Worm (Caenorhabditis elegans) whole organism, L4 larva: ENCODE results near the gene C27B7.9.

Source experiments
- F37D6.2 ChIP-seq: sonication (generic microtip); optimal IDR thresholded peaks from 2 replicates; lab custom pipeline; 2016; ENCODE audit warnings: mild to moderate bottlenecking, missing genetic modification characterization, missing compliant biosample characterization
- dve-1 ChIP-seq: sonication (generic microtip); optimal IDR thresholded peaks from 2 replicates; lab custom pipeline; 2017; ENCODE audit warnings: antibody characterized with exemption, mild to moderate bottlenecking, missing genetic modification characterization, missing compliant biosample characterization; ENCODE audit not compliant: insufficient read depth
- fkh-10 ChIP-seq: fragments of 150-350 bp; optimal IDR thresholded peaks from 2 replicates; lab custom pipeline; 2014; ENCODE audit warnings: missing biosample characterization, missing genetic modification reagents, missing genetic modification characterization
- fos-1 ChIP-seq: fragments of 150-350 bp; optimal IDR thresholded peaks from 2 replicates; lab custom pipeline; 2014; ENCODE audit warnings: missing biosample characterization, missing genetic modification characterization
- lim-7 ChIP-seq: fragments of 200-800 bp; sonication (Bioruptor generic); IDR thresholded peaks from 2 replicates; pipeline ENCODE4 v1.3.6; 2022; ENCODE audit warnings: missing genetic modification characterization, missing compliant biosample characterization
- mxl-2 ChIP-seq: fragments of 200-800 bp; sonication (Bioruptor generic); conservative IDR thresholded peaks from 2 replicates; pipeline ENCODE4 v1.3.6; 2022; ENCODE audit warnings: missing genetic modification reagents, missing genetic modification characterization, missing compliant biosample characterization
- nhr-237 ChIP-seq: sonication (generic microtip); optimal IDR thresholded peaks from 2 replicates; lab custom pipeline; 2017; ENCODE audit warnings: missing biosample characterization, missing genetic modification characterization
- nhr-76 ChIP-seq: fragments of 150-350 bp; optimal IDR thresholded peaks from 2 replicates; lab custom pipeline; 2014; ENCODE audit warnings: missing biosample characterization, missing genetic modification characterization
- pha-4 ChIP-seq, 2 experiments: fragments of 150-350 bp in 1 of 2; fragments of 200-800 bp in 1 of 2; sonication (Bioruptor generic) in 1 of 2; IDR thresholded peaks in 1 of 2; optimal IDR thresholded peaks in 1 of 2; 2 replicates each; pipeline versions ENCODE4 v1.3.6 to Lab custom; 2014 to 2022; ENCODE audit warnings: missing genetic modification characterization in 2 of 2, missing genetic modification reagents in 2 of 2, missing biosample characterization in 1 of 2, missing compliant biosample characterization in 1 of 2
- sdz-12 ChIP-seq: fragments of 200-800 bp; sonication (Bioruptor generic); optimal IDR thresholded peaks from 2 replicates; lab custom pipeline; 2018; ENCODE audit warnings: mild to moderate bottlenecking, missing genetic modification characterization, missing compliant biosample characterization
- skn-1 ChIP-seq: fragments of 150-350 bp; optimal IDR thresholded peaks from 2 replicates; lab custom pipeline; 2014; ENCODE audit warnings: missing biosample characterization, missing genetic modification characterization
- unc-39 ChIP-seq: sonication (generic microtip); optimal IDR thresholded peaks from 2 replicates; lab custom pipeline; 2017; ENCODE audit warnings: missing biosample characterization, missing genetic modification characterization

- TF ChIP-seq pha-4 (GFP tag; IDR thresholded peaks at IDR 0.05; lab: Robert Waterston, UW) (peak; percentile 50; the same call in 1 of the 2 replicates), pha-4 (tag; optimal IDR thresholded peaks at IDR 0.05; lab: Kevin White, UChicago) (peak; percentile 97), dve-1 (peak; percentile 81), sdz-12 (no peak), nhr-237 (no peak), F37D6.2 (tag; lab: Kevin White, UChicago) (no peak), nhr-76 (tag; lab: Kevin White, UChicago) (no peak), skn-1 (no peak), mxl-2 (no peak), lim-7 (no peak), fos-1 (tag; lab: Kevin White, UChicago) (no peak), fkh-10 (GFP tag; lab: Kevin White, UChicago) (peak; percentile 1), unc-39 (tag; lab: Kevin White, UChicago) (no peak)
Measured at ce11 chrIV:8893746-8894145, 22.2 kb downstream of the C27B7.9 start, which contains the start of gene rad-54.L2.
